Worm (Caenorhabditis elegans) whole organism, young adult: ENCODE measurements around the gene dsl-4.

Source experiments
- B0019.2 ChIP-seq: fragments of 200-800 bp; sonication (Bioruptor generic); conservative IDR thresholded peaks from 2 replicates; pipeline ENCODE4 v1.3.6; 2022; ENCODE audit warnings: missing genetic modification reagents, missing genetic modification characterization, missing compliant biosample characterization
- F57A8.1 ChIP-seq: fragments of 200-800 bp; sonication (Bioruptor generic); optimal IDR thresholded peaks from 2 replicates; lab custom pipeline; 2018; ENCODE audit warnings: mild to moderate bottlenecking, missing genetic modification characterization, moderate library complexity, missing compliant biosample characterization
- T07F8.4 ChIP-seq: sonication (generic microtip); optimal IDR thresholded peaks from 2 replicates; lab custom pipeline; 2016; ENCODE audit warnings: mild to moderate bottlenecking, missing genetic modification characterization, moderate library complexity, missing compliant biosample characterization
- ama-1 ChIP-seq, 3 experiments: fragments of 150-350 bp in 1 of 3; sonication (generic microtip) in 2 of 3; optimal IDR thresholded peaks; 2 replicates each; lab custom pipeline; 2014 to 2018; ENCODE audit warnings: missing biosample characterization in 2 of 3, missing genetic modification characterization in 2 of 3, missing genetic modification reagents in 2 of 3
- atf-7 ChIP-seq: sonication (generic microtip); optimal IDR thresholded peaks from 2 replicates; lab custom pipeline; 2017; ENCODE audit warnings: mild to moderate bottlenecking, missing genetic modification characterization, missing compliant biosample characterization
- cebp-2 ChIP-seq: fragments of 200-800 bp; sonication (Bioruptor generic); IDR thresholded peaks from 2 replicates; pipeline ENCODE4 v1.3.6; 2022; ENCODE audit warnings: missing genetic modification characterization, missing compliant biosample characterization
- efl-1 ChIP-seq: fragments of 150-350 bp; optimal IDR thresholded peaks from 2 replicates; lab custom pipeline; 2014; ENCODE audit warnings: missing biosample characterization, missing genetic modification reagents, missing genetic modification characterization
- hlh-12 ChIP-seq: sonication (generic microtip); optimal IDR thresholded peaks from 2 replicates; lab custom pipeline; 2016; ENCODE audit warnings: missing genetic modification characterization, missing compliant biosample characterization
- hlh-26 ChIP-seq: fragments of 200-800 bp; sonication (Bioruptor generic); conservative IDR thresholded peaks from 2 replicates; pipeline ENCODE4 v1.3.6; 2022; ENCODE audit warnings: missing genetic modification reagents, missing genetic modification characterization, missing compliant biosample characterization
- lin-35 ChIP-seq, 3 experiments: fragments of 150-350 bp in 2 of 3; sonication (generic microtip) in 1 of 3; optimal IDR thresholded peaks; 2 replicates each; lab custom pipeline; 2014 to 2018; ENCODE audit warnings: missing biosample characterization in 3 of 3, missing genetic modification characterization in 3 of 3, missing genetic modification reagents in 3 of 3
- pha-4 ChIP-seq: fragments of 150-350 bp; sonication (generic microtip); optimal IDR thresholded peaks from 2 replicates; lab custom pipeline; 2014; ENCODE audit warnings: missing biosample characterization, missing genetic modification reagents, missing genetic modification characterization
- unc-130 ChIP-seq: sonication (generic microtip); optimal IDR thresholded peaks from 2 replicates; lab custom pipeline; 2016; ENCODE audit warnings: missing genetic modification reagents, missing genetic modification characterization, missing compliant biosample characterization
- unc-62 ChIP-seq: fragments of 150-350 bp; optimal IDR thresholded peaks from 2 replicates; lab custom pipeline; 2014; ENCODE audit warnings: missing biosample characterization, missing genetic modification reagents, missing genetic modification characterization

- TF ChIP-seq B0019.2 (GFP tag; lab: Robert Waterston, UW), result no peak
- TF ChIP-seq unc-62 (GFP tag; lab: Kevin White, UChicago), result no peak
- no peak for TF ChIP-seq hlh-12
- no peak for TF ChIP-seq hlh-26 (GFP tag; lab: Robert Waterston, UW)
- TF ChIP-seq F57A8.1, result no peak
- no peak for TF ChIP-seq pha-4 (tag; lab: Kevin White, UChicago)
- TF ChIP-seq efl-1, result no peak
- TF ChIP-seq unc-130 (GFP tag; lab: Kevin White, UChicago), result no peak
- TF ChIP-seq ama-1 (optimal IDR thresholded peaks at IDR 0.05; lab: Kevin White, UChicago), result no peak
- TF ChIP-seq ama-1 (GFP tag; optimal IDR thresholded peaks at IDR 0.05; lab: Kevin White, UChicago), result no peak
- TF ChIP-seq atf-7 (tag; lab: Kevin White, UChicago), result no peak
- TF ChIP-seq cebp-2, result no peak
- no peak for TF ChIP-seq T07F8.4 (tag; lab: Kevin White, UChicago)
- no peak for TF ChIP-seq lin-35 (GFP tag; optimal IDR thresholded peaks at IDR 0.05; lab: Kevin White, UChicago)
Observed at ce11 chrX:14044362-14044761, 45.8 kb upstream of the dsl-4 start.
